Worm (Caenorhabditis elegans) whole organism, L3 larva: ENCODE results near the gene F56D6.9.

Experiments used
- ceh-9 ChIP-seq: sonication (generic microtip); optimal IDR thresholded peaks from 2 replicates; lab custom pipeline; 2018; ENCODE audit warnings: missing biosample characterization, missing genetic modification characterization
- fkh-10 ChIP-seq: sonication (generic microtip); optimal IDR thresholded peaks from 2 replicates; lab custom pipeline; 2017; ENCODE audit warnings: missing biosample characterization, missing genetic modification reagents, missing genetic modification characterization
- jun-1 ChIP-seq: fragments of 150-350 bp; optimal IDR thresholded peaks from 2 replicates; lab custom pipeline; 2014; ENCODE audit warnings: missing biosample characterization, missing genetic modification reagents, missing genetic modification characterization
- snpc-4 ChIP-seq: fragments of 150-350 bp; optimal IDR thresholded peaks from 2 replicates; lab custom pipeline; 2014; ENCODE audit warnings: missing biosample characterization, missing genetic modification characterization
- tbx-2 ChIP-seq: sonication (generic microtip); optimal IDR thresholded peaks from 2 replicates; lab custom pipeline; 2016; ENCODE audit warnings: mild to moderate bottlenecking, missing genetic modification characterization, missing compliant biosample characterization
- unc-62 ChIP-seq: fragments of 150-350 bp; sonication (generic microtip); optimal IDR thresholded peaks from 4 replicates; lab custom pipeline; 2014; ENCODE audit warnings: missing biosample characterization, missing genetic modification reagents, missing genetic modification characterization
- zag-1 ChIP-seq: fragments of 150-350 bp; optimal IDR thresholded peaks from 2 replicates; lab custom pipeline; 2014; ENCODE audit warnings: missing biosample characterization, missing genetic modification characterization
- ztf-11 ChIP-seq: fragments of 150-350 bp; optimal IDR thresholded peaks from 2 replicates; lab custom pipeline; 2014; ENCODE audit warnings: missing biosample characterization, missing genetic modification characterization

DNA sequence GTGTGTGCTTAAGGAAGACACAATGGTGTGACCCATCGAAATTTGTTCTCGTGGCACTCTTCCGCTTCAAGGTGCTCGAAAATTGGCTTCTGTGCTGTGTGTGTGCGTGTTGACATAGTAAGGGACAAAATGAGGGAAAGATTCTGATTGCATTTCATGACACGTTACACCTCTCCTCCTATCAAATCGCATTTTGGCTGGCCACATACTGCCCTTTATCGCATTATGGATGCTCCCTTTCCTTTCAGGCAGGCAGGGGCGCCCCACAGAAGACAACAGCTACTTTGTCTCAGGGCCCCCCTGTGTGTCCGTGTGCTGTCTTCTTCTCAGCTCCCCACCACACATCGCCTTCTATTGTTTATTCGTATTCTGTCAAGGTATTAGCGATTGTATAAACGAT, 44.6 kb upstream of the F56D6.9 start:
- TF ChIP-seq jun-1 (tag; lab: Kevin White, UChicago) = no peak
- no peak for TF ChIP-seq tbx-2 (tag; lab: Kevin White, UChicago)
- TF ChIP-seq ceh-9 (tag; lab: Kevin White, UChicago) = no peak
- no peak for TF ChIP-seq snpc-4
- TF ChIP-seq unc-62 (GFP tag; lab: Kevin White, UChicago) = no peak
- no peak for TF ChIP-seq zag-1 (tag; lab: Kevin White, UChicago)
- peak; percentile 27 for TF ChIP-seq fkh-10 (GFP tag; lab: Kevin White, UChicago)
- no peak for TF ChIP-seq ztf-11
